Fruit fly (Drosophila melanogaster) whole organism, embryonic: Measurements from ENCODE around the gene Gdh.

Source experiments
- Adf1 ChIP-seq: fragments of 200-800 bp; sonication (Bioruptor generic); IDR thresholded peaks from 2 replicates; pipeline ENCODE4 v1.3.6; 2022; ENCODE audit warnings: missing biosample characterization, missing genetic modification characterization
- Antp ChIP-seq: fragments of 200-800 bp; sonication (Bioruptor generic); optimal IDR thresholded peaks from 3 replicates; lab custom pipeline; 2016; ENCODE audit warnings: missing biosample characterization, missing genetic modification characterization
- BtbVII ChIP-seq: fragments of 200-800 bp; sonication (Bioruptor generic); optimal IDR thresholded peaks from 3 replicates; lab custom pipeline; 2017; ENCODE audit warnings: missing biosample characterization, mild to moderate bottlenecking, missing genetic modification characterization
- CG10431 ChIP-seq: fragments of 200-800 bp; sonication (Bioruptor generic); optimal IDR thresholded peaks from 3 replicates; lab custom pipeline; 2018; ENCODE audit warnings: missing biosample characterization, mild to moderate bottlenecking, missing genetic modification characterization
- CG12659 ChIP-seq: fragments of 200-800 bp; sonication (Bioruptor generic); optimal IDR thresholded peaks from 3 replicates; lab custom pipeline; 2017; ENCODE audit warnings: mild to moderate bottlenecking, missing biosample characterization, missing genetic modification reagents, missing genetic modification characterization
- CG13894 ChIP-seq: fragments of 200-800 bp; sonication (Bioruptor generic); optimal IDR thresholded peaks from 3 replicates; lab custom pipeline; 2018; ENCODE audit warnings: missing biosample characterization, mild to moderate bottlenecking, missing genetic modification characterization, moderate library complexity
- CG14710 ChIP-seq: fragments of 200-800 bp; sonication (Bioruptor generic); optimal IDR thresholded peaks from 3 replicates; lab custom pipeline; 2019; ENCODE audit warnings: missing biosample characterization, mild to moderate bottlenecking, missing genetic modification characterization, moderate library complexity
- CG15601 ChIP-seq: fragments of 200-800 bp; sonication (Bioruptor generic); optimal IDR thresholded peaks from 3 replicates; lab custom pipeline; 2019; ENCODE audit warnings: missing biosample characterization, mild to moderate bottlenecking, missing genetic modification characterization, moderate library complexity
- CG16863 ChIP-seq: fragments of 200-800 bp; sonication (Bioruptor generic); optimal IDR thresholded peaks from 3 replicates; lab custom pipeline; 2016; ENCODE audit warnings: missing biosample characterization, missing genetic modification characterization
- CG2678 ChIP-seq: fragments of 200-800 bp; sonication (Bioruptor generic); optimal IDR thresholded peaks from 3 replicates; lab custom pipeline; 2019; ENCODE audit warnings: missing biosample characterization, mild to moderate bottlenecking, missing genetic modification characterization, moderate library complexity
- CG4360 ChIP-seq: fragments of 200-800 bp; sonication (Bioruptor generic); IDR thresholded peaks from 2 replicates; pipeline ENCODE4 v1.3.6; 2022; ENCODE audit warnings: missing biosample characterization, missing genetic modification characterization
- CG4730 ChIP-seq: fragments of 200-800 bp; sonication (Bioruptor generic); IDR thresholded peaks from 2 replicates; pipeline ENCODE4 v1.3.6; 2022; ENCODE audit warnings: missing biosample characterization, missing genetic modification characterization
- CG6813 ChIP-seq: fragments of 200-800 bp; sonication (Bioruptor generic); optimal IDR thresholded peaks from 2 replicates; lab custom pipeline; 2017; ENCODE audit warnings: missing biosample characterization, missing genetic modification characterization, mild to moderate bottlenecking, moderate library complexity, missing genetic modification reagents
- CG8388 ChIP-seq: fragments of 200-800 bp; sonication (Bioruptor generic); optimal IDR thresholded peaks from 2 replicates; lab custom pipeline; 2019; ENCODE audit warnings: missing biosample characterization, mild to moderate bottlenecking, missing genetic modification characterization, moderate library complexity
- CG8924 ChIP-seq: fragments of 200-800 bp; optimal IDR thresholded peaks from 3 replicates; lab custom pipeline; 2019; ENCODE audit warnings: missing biosample characterization, mild to moderate bottlenecking, missing genetic modification characterization, moderate library complexity
- CG9215 ChIP-seq: fragments of 200-800 bp; sonication (Bioruptor generic); IDR thresholded peaks from 2 replicates; pipeline ENCODE4 v1.3.6; 2022; ENCODE audit warnings: missing biosample characterization, missing genetic modification characterization
- CG9727 ChIP-seq: fragments of 200-800 bp; sonication (Bioruptor generic); optimal IDR thresholded peaks from 3 replicates; lab custom pipeline; 2017; ENCODE audit warnings: missing biosample characterization, mild to moderate bottlenecking, missing genetic modification characterization
- CkIIα-i1 ChIP-seq: fragments of 200-800 bp; sonication (Bioruptor generic); IDR thresholded peaks from 2 replicates; pipeline ENCODE4 v1.3.6; 2022; ENCODE audit warnings: missing biosample characterization, missing genetic modification characterization
- Dp ChIP-seq: fragments of 200-800 bp; sonication (Bioruptor generic); optimal IDR thresholded peaks from 2 replicates; lab custom pipeline; 2018; ENCODE audit warnings: missing biosample characterization, mild to moderate bottlenecking, missing genetic modification characterization, moderate library complexity
- E2f1 ChIP-seq: fragments of 200-800 bp; sonication (Bioruptor generic); IDR thresholded peaks from 2 replicates; pipeline ENCODE4 v1.3.6; 2022; ENCODE audit warnings: missing biosample characterization, missing genetic modification characterization
- H2.0 ChIP-seq: fragments of 200-800 bp; sonication (Bioruptor generic); IDR thresholded peaks from 2 replicates; pipeline ENCODE4 v1.3.6; 2022; ENCODE audit warnings: missing biosample characterization, missing genetic modification characterization
- HLHmδ ChIP-seq: fragments of 200-800 bp; sonication (Bioruptor generic); optimal IDR thresholded peaks from 2 replicates; lab custom pipeline; 2018; ENCODE audit warnings: missing biosample characterization, mild to moderate bottlenecking, missing genetic modification characterization, moderate library complexity
- Lhr ChIP-seq: fragments of 200-800 bp; sonication (Bioruptor generic); optimal IDR thresholded peaks from 3 replicates; lab custom pipeline; 2017; ENCODE audit warnings: mild to moderate bottlenecking, missing biosample characterization, missing genetic modification reagents, missing genetic modification characterization
- Mrtf ChIP-seq: fragments of 200-800 bp; sonication (Bioruptor generic); IDR thresholded peaks from 3 replicates; pipeline ENCODE4 v1.3.6; 2022; ENCODE audit warnings: missing biosample characterization, missing genetic modification characterization
- Neu2 ChIP-seq: fragments of 200-800 bp; sonication (Bioruptor generic); optimal IDR thresholded peaks from 3 replicates; lab custom pipeline; 2016; ENCODE audit warnings: missing biosample characterization, missing genetic modification characterization, borderline replicate concordance
- Nf-YB ChIP-seq: fragments of 200-800 bp; sonication (Bioruptor generic); optimal IDR thresholded peaks from 3 replicates; lab custom pipeline; 2019; ENCODE audit warnings: missing biosample characterization, mild to moderate bottlenecking, missing genetic modification characterization, moderate library complexity
- Oli ChIP-seq: fragments of 200-800 bp; sonication (Bioruptor generic); optimal IDR thresholded peaks from 2 replicates; lab custom pipeline; 2018; ENCODE audit warnings: missing biosample characterization, mild to moderate bottlenecking, missing genetic modification characterization, moderate library complexity
- PHDP ChIP-seq: fragments of 200-800 bp; sonication (Bioruptor generic); optimal IDR thresholded peaks from 3 replicates; lab custom pipeline; 2018; ENCODE audit warnings: missing biosample characterization, mild to moderate bottlenecking, missing genetic modification characterization, moderate library complexity
- Pdp1 ChIP-seq, 2 experiments: fragments of 200-800 bp; sonication (Bioruptor generic); optimal IDR thresholded peaks; 3 replicates each; lab custom pipeline; 2016; ENCODE audit warnings: missing biosample characterization in 2 of 2, missing genetic modification characterization in 2 of 2, mild to moderate bottlenecking in 1 of 2, moderate library complexity in 1 of 2
- Ptx1 ChIP-seq: fragments of 200-800 bp; sonication (Bioruptor generic); IDR thresholded peaks from 2 replicates; pipeline ENCODE4 v1.3.6; 2022; ENCODE audit warnings: missing biosample characterization, missing genetic modification characterization
- Scr ChIP-seq: fragments of 200-800 bp; sonication (Bioruptor generic); IDR thresholded peaks from 2 replicates; pipeline ENCODE4 v1.3.6; 2022; ENCODE audit warnings: missing biosample characterization, missing genetic modification characterization; ENCODE audit not compliant: partially characterized antibody
- Ssrp ChIP-seq: fragments of 200-800 bp; sonication (Bioruptor generic); optimal IDR thresholded peaks from 2 replicates; lab custom pipeline; 2018; ENCODE audit warnings: missing biosample characterization, mild to moderate bottlenecking, missing genetic modification characterization, moderate library complexity
- TFAM ChIP-seq: fragments of 200-800 bp; sonication (Bioruptor generic); optimal IDR thresholded peaks from 2 replicates; lab custom pipeline; 2017; ENCODE audit warnings: missing biosample characterization, missing genetic modification characterization, inconsistent platforms
- Trl ChIP-seq, 3 experiments: fragments of >200 bp in 2 of 3; fragments of 200-800 bp in 1 of 3; sonication (Bioruptor generic) in 1 of 3; optimal IDR thresholded peaks; 2 replicates in 1 of 3; 3 replicates in 2 of 3; lab custom pipeline; 2016 to 2017; ENCODE audit warnings: missing biosample characterization in 1 of 3, missing genetic modification characterization in 1 of 3
- Xrp1 ChIP-seq: fragments of 200-800 bp; sonication (Bioruptor generic); IDR thresholded peaks from 2 replicates; pipeline ENCODE4 v1.3.6; 2022; ENCODE audit warnings: missing biosample characterization, missing genetic modification characterization
- amos ChIP-seq: fragments of 200-800 bp; sonication (Bioruptor generic); IDR thresholded peaks from 2 replicates; pipeline ENCODE4 v1.3.6; 2022; ENCODE audit warnings: missing biosample characterization, missing genetic modification characterization; ENCODE audit not compliant: partially characterized antibody
- bbx ChIP-seq: fragments of 200-800 bp; sonication (Bioruptor generic); IDR thresholded peaks from 2 replicates; pipeline ENCODE4 v1.3.6; 2022; ENCODE audit warnings: missing biosample characterization, missing genetic modification characterization; ENCODE audit not compliant: partially characterized antibody
- chif ChIP-seq, 2 experiments: fragments of 200-800 bp; sonication (Bioruptor generic); optimal IDR thresholded peaks; 3 replicates each; lab custom pipeline; 2016; ENCODE audit warnings: missing biosample characterization in 2 of 2, missing genetic modification characterization in 2 of 2
- corto ChIP-seq: fragments of 200-800 bp; sonication (Bioruptor generic); optimal IDR thresholded peaks from 2 replicates; lab custom pipeline; 2016; ENCODE audit warnings: missing biosample characterization, mild to moderate bottlenecking, missing genetic modification characterization, moderate library complexity
- cwo ChIP-seq: fragments of 200-800 bp; sonication (Bioruptor generic); optimal IDR thresholded peaks from 3 replicates; lab custom pipeline; 2017; ENCODE audit warnings: missing biosample characterization, missing genetic modification characterization, mild to moderate bottlenecking, moderate library complexity, missing genetic modification reagents
- dm ChIP-seq: fragments of 200-800 bp; sonication (Bioruptor generic); optimal IDR thresholded peaks from 3 replicates; lab custom pipeline; 2016; ENCODE audit warnings: missing biosample characterization, missing genetic modification characterization
- gem ChIP-seq: fragments of 200-800 bp; sonication (Bioruptor generic); optimal IDR thresholded peaks from 2 replicates; lab custom pipeline; 2019; ENCODE audit warnings: missing biosample characterization, mild to moderate bottlenecking, missing genetic modification characterization, moderate library complexity
- gfzf ChIP-seq: fragments of 200-800 bp; sonication (Bioruptor generic); optimal IDR thresholded peaks from 2 replicates; lab custom pipeline; 2016; ENCODE audit warnings: missing biosample characterization, mild to moderate bottlenecking, missing genetic modification characterization, moderate library complexity
- kah ChIP-seq: fragments of 200-800 bp; sonication (Bioruptor generic); optimal IDR thresholded peaks from 2 replicates; lab custom pipeline; 2018; ENCODE audit warnings: missing biosample characterization, mild to moderate bottlenecking, missing genetic modification characterization
- kni ChIP-seq: fragments of 200-800 bp; sonication (Bioruptor generic); optimal IDR thresholded peaks from 3 replicates; lab custom pipeline; 2017; ENCODE audit warnings: mild to moderate bottlenecking, missing biosample characterization, missing genetic modification reagents, missing genetic modification characterization
- pan ChIP-seq, 4 experiments: fragments of >200 bp in 3 of 4; fragments of 200-800 bp in 1 of 4; sonication (Bioruptor generic) in 1 of 4; optimal IDR thresholded peaks in 3 of 4; IDR thresholded peaks in 1 of 4; 2 replicates each; pipeline versions ENCODE4 v1.3.6 to Lab custom; 2017 to 2022; ENCODE audit warnings: missing biosample characterization in 2 of 4, missing genetic modification characterization in 2 of 4, mixed read lengths in 1 of 4
- stwl ChIP-seq: fragments of 200-800 bp; sonication (Bioruptor generic); optimal IDR thresholded peaks from 3 replicates; lab custom pipeline; 2018; ENCODE audit warnings: missing biosample characterization, mild to moderate bottlenecking, missing genetic modification characterization, moderate library complexity
- trem ChIP-seq: fragments of 200-800 bp; optimal IDR thresholded peaks from 3 replicates; lab custom pipeline; 2019; ENCODE audit warnings: missing biosample characterization, mild to moderate bottlenecking, missing genetic modification characterization, moderate library complexity

Gene Gdh

dm6 chr3R:23969449-23969848 is 26.5 kb upstream of the Gdh start (continued):
- TF ChIP-seq PHDP (tag; lab: Kevin White, UChicago) (peak; percentile 67), Ssrp (tag; lab: Kevin White, UChicago) (peak; percentile 51), gem (peak; percentile 77), CG4360 (GFP tag; lab: Robert Waterston, UW) (no peak), CkIIα-i1 (no peak), Pdp1 (GFP tag; optimal IDR thresholded peaks at IDR 0.05; lab: Kevin White, UChicago) (no peak), Xrp1 (GFP tag; lab: Robert Waterston, UW) (no peak; the same call in 1 of the 2 replicates), amos (GFP tag; lab: Robert Waterston, UW) (no peak), CG13894 (tag; lab: Kevin White, UChicago) (no peak), corto (GFP tag; lab: Kevin White, UChicago) (no peak), CG16863 (GFP tag; lab: Kevin White, UChicago) (no peak), CG15601 (peak; percentile 25), Trl (optimal IDR thresholded peaks at IDR 0.05; lab: Kevin White, UChicago) (no peak), Trl (GFP tag; optimal IDR thresholded peaks at IDR 0.05; lab: Kevin White, UChicago) (no peak), gfzf (GFP tag; lab: Kevin White, UChicago) (no peak), cwo (peak; percentile 53), CG8388 (GFP tag; lab: Kevin White, UChicago) (peak; percentile 47), H2.0 (GFP tag; lab: Robert Waterston, UW) (peak; percentile 38; the same call in 1 of the 2 replicates), trem (tag; lab: Kevin White, UChicago) (no peak), BtbVII (GFP tag; lab: Kevin White, UChicago) (peak; percentile 36), HLHmδ (GFP tag; lab: Kevin White, UChicago) (no peak), Oli (tag; lab: Kevin White, UChicago) (peak; percentile 54), CG2678 (tag; lab: Kevin White, UChicago) (peak; percentile 78), Mrtf (GFP tag; lab: Robert Waterston, UW) (no peak; the same call in 2 of the 3 replicates), Ptx1 (GFP tag; lab: Robert Waterston, UW) (peak; percentile 79), CG9727 (GFP tag; lab: Kevin White, UChicago) (peak; percentile 7), Nf-YB (GFP tag; lab: Kevin White, UChicago) (no peak), bbx (GFP tag; lab: Robert Waterston, UW) (no peak), TFAM (GFP tag; lab: Kevin White, UChicago) (no peak), kni (GFP tag; lab: Kevin White, UChicago) (no peak), stwl (tag; lab: Kevin White, UChicago) (no peak), Dp (GFP tag; lab: Kevin White, UChicago) (no peak), CG10431 (no peak), CG9215 (GFP tag; lab: Robert Waterston, UW) (0 out of 2 replicates have a peak, but pooled peaks have one; percentile 27), E2f1 (GFP tag; lab: Robert Waterston, UW) (0 out of 2 replicates have a peak, but pooled peaks have one; percentile 25), CG14710 (tag; lab: Kevin White, UChicago) (peak; percentile 2), Antp (GFP tag; lab: Kevin White, UChicago) (no peak), dm (GFP tag; lab: Kevin White, UChicago) (no peak), chif (GFP tag; optimal IDR thresholded peaks at IDR 0.05; lab: Kevin White, UChicago) (no peak), Lhr (GFP tag; lab: Kevin White, UChicago) (no peak), CG4730 (0 out of 2 replicates have a peak, but pooled peaks have one; percentile 40), Scr (GFP tag; lab: Robert Waterston, UW) (no peak), kah (no peak), Adf1 (no peak), CG12659 (peak; percentile 53), CG6813 (GFP tag; lab: Kevin White, UChicago) (no peak), Neu2 (GFP tag; lab: Kevin White, UChicago) (no peak), pan (optimal IDR thresholded peaks at IDR 0.05; lab: Kevin White, UChicago) (no peak), pan (GFP tag; optimal IDR thresholded peaks at IDR 0.05 in 1 of 2, IDR thresholded peaks at IDR 0.05 in 1 of 2) (peak in 1 of 2 experiments; percentile 64), CG8924 (peak; percentile 54)
